Fruit fly (Drosophila melanogaster): ENCODE data around the gene CG13639.

CG13639 gene

DNA sequence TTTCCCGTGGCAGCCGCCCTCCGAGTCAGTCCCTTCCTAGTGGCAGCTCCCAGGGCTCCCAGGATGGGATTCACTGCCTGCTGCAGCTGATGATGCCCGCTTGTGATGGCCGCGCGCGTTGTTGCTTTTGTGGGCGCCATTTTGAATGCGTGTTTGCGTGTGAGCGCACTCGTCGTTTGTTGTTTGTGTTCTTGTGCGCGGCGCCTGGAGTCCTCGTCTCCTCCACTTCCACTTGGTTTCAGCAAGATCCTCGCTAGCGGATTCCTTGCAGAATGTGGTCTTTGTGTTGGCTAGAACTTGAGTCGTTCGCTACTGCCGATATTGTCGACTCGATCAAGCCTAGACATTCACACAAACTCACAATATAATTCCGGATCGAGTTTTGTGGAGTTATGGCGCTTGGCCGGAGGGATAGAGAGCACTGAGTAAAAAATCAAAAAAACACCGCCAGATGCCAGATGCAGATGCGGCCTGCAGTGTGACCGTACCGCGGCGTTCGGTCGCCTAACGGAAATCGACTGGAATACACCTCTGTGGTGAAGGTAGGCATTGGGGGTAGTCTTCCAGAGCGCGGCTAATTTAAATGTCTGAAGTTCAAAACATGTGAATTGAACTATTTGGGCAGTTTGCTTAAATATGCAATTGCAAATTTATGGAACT lies 10.4 kb upstream of the CG13639 start, which contains the start of gene CycB3 (continued):
- TF ChIP-seq CG14965 (GFP tag; optimal IDR thresholded peaks at IDR 0.05; ENCODE audit: borderline replicate concordance) (no peak), maf-S (GFP tag; optimal IDR thresholded peaks at IDR 0.05) (no peak), mam (GFP tag; optimal IDR thresholded peaks at IDR 0.05) (no peak), disco-r (GFP tag; optimal IDR thresholded peaks at IDR 0.05) (no peak), CG15269 (tag; optimal IDR thresholded peaks at IDR 0.05) (no peak), CG42726 (GFP tag; IDR thresholded peaks at IDR 0.05; ENCODE audit: partially characterized antibody) (0 out of 2 replicates have a peak, but pooled peaks have one; percentile 6), lilli (GFP tag; optimal IDR thresholded peaks at IDR 0.05) (no peak), Doc3 (GFP tag; IDR thresholded peaks at IDR 0.05; ENCODE audit: partially characterized antibody) (no peak), stwl (tag; optimal IDR thresholded peaks at IDR 0.05) (peak; percentile 65), Abd-B (GFP tag; optimal IDR thresholded peaks at IDR 0.05) (no peak), ap (GFP tag; IDR thresholded peaks at IDR 0.05) (no peak), nau (GFP tag; optimal IDR thresholded peaks at IDR 0.05) (no peak), CG32767 (GFP tag; IDR thresholded peaks at IDR 0.05) (no peak), CG18011 (GFP tag; optimal IDR thresholded peaks at IDR 0.05) (no peak), YL-1 (GFP tag; optimal IDR thresholded peaks at IDR 0.05) (peak; percentile 58), twi (tag; optimal IDR thresholded peaks at IDR 0.05) (peak; percentile 71), CG12104 (GFP tag; optimal IDR thresholded peaks at IDR 0.05) (no peak), CG1832 (GFP tag; optimal IDR thresholded peaks at IDR 0.05) (no peak), Tbp (GFP tag; optimal IDR thresholded peaks at IDR 0.05) (peak; percentile 17), dpn (GFP tag; optimal IDR thresholded peaks at IDR 0.05) (peak in 1 of 2 experiments; percentile 2), CG14860 (GFP tag; IDR thresholded peaks at IDR 0.05; ENCODE audit: partially characterized antibody) (no peak), fu2 (GFP tag; optimal IDR thresholded peaks at IDR 0.05) (no peak), kah (GFP tag; optimal IDR thresholded peaks at IDR 0.05) (no peak), CG3065 (GFP tag; optimal IDR thresholded peaks at IDR 0.05) (no peak), Poxn (GFP tag; IDR thresholded peaks at IDR 0.05) (no peak), Optix (GFP tag; IDR thresholded peaks at IDR 0.05) (no peak), CG9437 (GFP tag; optimal IDR thresholded peaks at IDR 0.05) (no peak), Sin3A (optimal IDR thresholded peaks at IDR 0.05) (peak; percentile 53), Hr78 (GFP tag; optimal IDR thresholded peaks at IDR 0.05) (no peak), hbn (GFP tag; IDR thresholded peaks at IDR 0.05; ENCODE audit: partially characterized antibody) (no peak), da (GFP tag; optimal IDR thresholded peaks at IDR 0.05) (peak; percentile 34), Max (GFP tag; optimal IDR thresholded peaks at IDR 0.05) (no peak), dysf (GFP tag; IDR thresholded peaks at IDR 0.05) (no peak), wek (GFP tag; optimal IDR thresholded peaks at IDR 0.05) (peak; percentile 100), CG11085 (GFP tag; IDR thresholded peaks at IDR 0.05) (no peak), ind (GFP tag; optimal IDR thresholded peaks at IDR 0.05) (no peak), TFAM (GFP tag; optimal IDR thresholded peaks at IDR 0.05) (no peak), aop (GFP tag; IDR thresholded peaks at IDR 0.05) (no peak), CoRest (tag; optimal IDR thresholded peaks at IDR 0.05) (peak; percentile 51), CG18476 (GFP tag; optimal IDR thresholded peaks at IDR 0.05) (no peak), CG7271 (tag; optimal IDR thresholded peaks at IDR 0.05) (no peak), CG6683 (GFP tag; optimal IDR thresholded peaks at IDR 0.05) (no peak), CG17612 (GFP tag; IDR thresholded peaks at IDR 0.05) (no peak), Usf (GFP tag; optimal IDR thresholded peaks at IDR 0.05) (no peak), CG4707 (GFP tag; optimal IDR thresholded peaks at IDR 0.05) (no peak), CG31388 (GFP tag; optimal IDR thresholded peaks at IDR 0.05) (no peak), NC2β (GFP tag; optimal IDR thresholded peaks at IDR 0.05) (peak; percentile 51), CG8290 (GFP tag; optimal IDR thresholded peaks at IDR 0.05) (no peak), CG8290 (tag; optimal IDR thresholded peaks at IDR 0.05) (no peak), tll (GFP tag; optimal IDR thresholded peaks at IDR 0.05) (peak in 1 of 2 experiments; percentile 33)
